Worm (Caenorhabditis elegans): Measurements from ENCODE around the gene ZK1290.15.

Gene ZK1290.15

DNA sequence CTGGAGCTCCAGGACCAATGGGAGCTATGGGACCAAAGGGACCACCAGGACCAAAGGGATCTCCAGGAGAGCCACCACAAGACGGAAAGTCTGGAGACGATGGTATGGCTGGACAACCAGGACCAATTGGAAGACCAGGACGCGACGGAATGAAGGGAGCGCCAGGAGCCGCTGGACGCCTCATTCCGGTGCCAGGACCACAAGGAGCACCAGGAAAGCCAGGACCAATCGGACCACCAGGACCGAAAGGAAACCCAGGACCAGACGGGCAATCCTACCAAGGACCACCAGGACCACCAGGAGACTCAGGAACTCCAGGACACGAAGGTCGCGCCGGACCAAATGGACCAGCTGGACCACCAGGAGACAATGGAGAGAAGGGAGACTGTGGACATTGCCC, 21.4 kb downstream of the ZK1290.15 start:
- TF ChIP-seq efl-1 (GFP tag; optimal IDR thresholded peaks at IDR 0.05) (no peak), sptf-2 (GFP tag; optimal IDR thresholded peaks at IDR 0.05) (no peak), xnd-1 (tag; optimal IDR thresholded peaks at IDR 0.05) (no peak), zfh-2 (GFP tag; conservative IDR thresholded peaks at IDR 0.05) (peak; percentile 64; the same call in 1 of the 2 replicates), tlf-1 (GFP tag; optimal IDR thresholded peaks at IDR 0.05) (no peak), unc-62 (GFP tag; optimal IDR thresholded peaks at IDR 0.05) (no peak), ceh-40 (GFP tag; IDR thresholded peaks at IDR 0.05) (no peak), akir-1 (GFP tag; optimal IDR thresholded peaks at IDR 0.05) (no peak)

DNA sequence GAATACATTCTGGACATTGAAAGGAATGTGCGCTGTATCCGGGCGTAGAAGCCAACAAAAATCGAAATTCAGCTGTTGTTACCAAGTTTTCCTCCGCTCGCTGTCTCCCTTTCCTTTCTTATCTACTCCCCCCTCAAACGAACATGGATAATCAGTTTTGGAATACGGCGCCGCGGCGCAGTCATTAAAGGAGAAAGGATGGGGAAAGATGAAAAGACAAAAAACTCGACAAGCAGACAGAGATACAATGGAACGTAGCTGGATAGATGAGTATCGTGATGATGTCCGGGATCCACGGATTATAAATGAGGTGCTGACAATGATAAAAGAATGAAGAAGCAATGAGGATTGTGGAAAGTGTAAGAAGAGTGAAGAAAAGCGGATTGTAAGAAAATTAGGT, 22.0 kb downstream of the ZK1290.15 start:
- TF ChIP-seq repo-1 (tag; optimal IDR thresholded peaks at IDR 0.05) (no peak), somi-1 (GFP tag; optimal IDR thresholded peaks at IDR 0.05) (no peak), F52B5.7 (tag; optimal IDR thresholded peaks at IDR 0.05) (no peak), nhr-179 (tag; optimal IDR thresholded peaks at IDR 0.05) (no peak), ama-1 (optimal IDR thresholded peaks at IDR 0.05) (no peak), ama-1 (GFP tag; optimal IDR thresholded peaks at IDR 0.05) (no peak), fkh-3 (tag; optimal IDR thresholded peaks at IDR 0.05) (no peak), dox-1 (GFP tag; IDR thresholded peaks at IDR 0.05) (no peak), nfya-1 (tag; optimal IDR thresholded peaks at IDR 0.05; ENCODE audit: borderline replicate concordance, insufficient read depth) (no peak), ceh-91 (GFP tag; IDR thresholded peaks at IDR 0.05) (no peak), bed-1 (GFP tag; IDR thresholded peaks at IDR 0.05) (no peak), rec-8 (tag; optimal IDR thresholded peaks at IDR 0.05) (no peak)

DNA sequence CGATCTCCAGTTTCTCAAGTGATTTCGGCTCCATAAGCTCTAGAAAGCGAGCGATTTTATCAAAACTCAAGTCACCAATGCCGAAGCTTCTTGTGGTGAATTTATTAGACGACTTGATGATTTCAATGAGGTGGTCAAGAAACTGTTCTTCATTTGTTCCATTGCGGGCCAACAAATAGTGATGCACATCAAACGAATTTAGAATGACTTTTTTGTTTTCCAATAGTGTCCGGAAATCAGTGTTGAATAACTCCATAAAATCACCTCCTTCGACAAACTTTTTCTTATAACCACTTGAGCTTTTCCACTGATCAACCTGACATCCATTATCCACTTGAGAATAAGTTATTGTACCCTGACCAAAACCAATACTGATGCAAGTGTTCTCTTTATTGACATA, 23.9 kb downstream of the ZK1290.15 start:
- TF ChIP-seq lsy-27 (tag; optimal IDR thresholded peaks at IDR 0.05; ENCODE audit: borderline replicate concordance, insufficient read depth) (no peak), pbrm-1 (GFP tag; IDR thresholded peaks at IDR 0.05) (no peak), F55B11.4 (tag; optimal IDR thresholded peaks at IDR 0.05; ENCODE audit: borderline replicate concordance, insufficient read depth) (no peak), nfya-1 (tag; optimal IDR thresholded peaks at IDR 0.05; ENCODE audit: borderline replicate concordance, insufficient read depth) (no peak), tbp1 (GFP tag; optimal IDR thresholded peaks at IDR 0.05) (no peak)

DNA sequence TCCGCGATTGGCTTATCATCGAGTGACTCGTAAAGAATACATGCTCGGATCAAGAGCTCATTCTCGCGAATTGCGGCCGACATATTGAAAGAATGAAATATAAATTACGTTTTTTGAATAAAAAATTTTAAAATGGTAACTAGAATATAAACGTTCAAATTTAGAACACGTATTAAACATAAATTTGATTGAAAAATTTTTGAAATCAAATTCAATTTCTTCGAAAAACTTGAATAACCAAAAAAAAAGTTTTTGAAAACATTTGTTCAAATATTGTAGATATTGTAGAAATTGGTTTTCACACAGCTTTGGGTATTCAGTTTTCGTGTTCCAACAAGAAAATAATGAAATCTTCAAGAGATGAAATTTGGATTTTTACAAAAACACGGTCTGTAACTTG, 24.7 kb downstream of the ZK1290.15 start, which contains the start of gene fbxa-224:
fbxa-224 (minus strand) TSS at position 101 of the 400 bp plus-strand sequence.
- TF ChIP-seq ceh-79 (tag; optimal IDR thresholded peaks at IDR 0.05) (no peak), F10E7.11 (tag; optimal IDR thresholded peaks at IDR 0.05) (no peak), hmg-1.2 (GFP tag; IDR thresholded peaks at IDR 0.05) (no peak), egrh-3 (GFP tag; IDR thresholded peaks at IDR 0.05) (no peak), ets-4 (GFP tag; optimal IDR thresholded peaks at IDR 0.05) (no peak), B0019.2 (GFP tag; conservative IDR thresholded peaks at IDR 0.05) (no peak)

- TF ChIP-seq ama-1 (optimal IDR thresholded peaks at IDR 0.05) (no peak), ama-1 (GFP tag; optimal IDR thresholded peaks at IDR 0.05) (no peak), K11D2.4 (GFP tag; IDR thresholded peaks at IDR 0.05) (no peak), F49E8.2 (tag; optimal IDR thresholded peaks at IDR 0.05; ENCODE audit: insufficient read depth) (no peak), fkh-3 (tag; optimal IDR thresholded peaks at IDR 0.05) (no peak), chd-7 (tag; optimal IDR thresholded peaks at IDR 0.05) (no peak), lag-1 (GFP tag; IDR thresholded peaks at IDR 0.05) (no peak), Y56A3A.18 (GFP tag; IDR thresholded peaks at IDR 0.05) (no peak), unc-130 (GFP tag; optimal IDR thresholded peaks at IDR 0.05) (no peak), madf-8 (GFP tag; conservative IDR thresholded peaks at IDR 0.05) (no peak), pha-4 (tag; optimal IDR thresholded peaks at IDR 0.05) (no peak), nfyb-1 (GFP tag; IDR thresholded peaks at IDR 0.05) (no peak), ceh-79 (tag; optimal IDR thresholded peaks at IDR 0.05) (no peak)
These were observed 25.7 kb downstream of the ZK1290.15 start, which contains the start of gene tph-1 for ce11 chrII:7549035-7549434. Gene tph-1 (plus strand): TSS chrII:7549335.

Measured in whole organism, young adult.